Worm (Caenorhabditis elegans): Measurements from ENCODE around the gene F54C9.7.

F54C9.7 gene

ce11 chrII:8583035-8583434 lies 9.9 kb downstream of the F54C9.7 start:
- TF ChIP-seq hlh-1 (tag; optimal IDR thresholded peaks at IDR 0.05) (no peak), ceh-39 (tag; optimal IDR thresholded peaks at IDR 0.05) (no peak), nhr-2 (tag; optimal IDR thresholded peaks at IDR 0.05) (no peak), unc-120 (tag; optimal IDR thresholded peaks at IDR 0.05; ENCODE audit: poor library complexity, severe bottlenecking) (no peak), zip-8 (tag; optimal IDR thresholded peaks at IDR 0.05) (no peak), ztf-11 (tag; optimal IDR thresholded peaks at IDR 0.05) (no peak), drap-1 (GFP tag; optimal IDR thresholded peaks at IDR 0.05) (no peak), mab-5 (tag; optimal IDR thresholded peaks at IDR 0.05) (no peak), ceh-83 (GFP tag; optimal IDR thresholded peaks at IDR 0.05) (no peak), tbx-8 (GFP tag; optimal IDR thresholded peaks at IDR 0.05) (no peak)

DNA sequence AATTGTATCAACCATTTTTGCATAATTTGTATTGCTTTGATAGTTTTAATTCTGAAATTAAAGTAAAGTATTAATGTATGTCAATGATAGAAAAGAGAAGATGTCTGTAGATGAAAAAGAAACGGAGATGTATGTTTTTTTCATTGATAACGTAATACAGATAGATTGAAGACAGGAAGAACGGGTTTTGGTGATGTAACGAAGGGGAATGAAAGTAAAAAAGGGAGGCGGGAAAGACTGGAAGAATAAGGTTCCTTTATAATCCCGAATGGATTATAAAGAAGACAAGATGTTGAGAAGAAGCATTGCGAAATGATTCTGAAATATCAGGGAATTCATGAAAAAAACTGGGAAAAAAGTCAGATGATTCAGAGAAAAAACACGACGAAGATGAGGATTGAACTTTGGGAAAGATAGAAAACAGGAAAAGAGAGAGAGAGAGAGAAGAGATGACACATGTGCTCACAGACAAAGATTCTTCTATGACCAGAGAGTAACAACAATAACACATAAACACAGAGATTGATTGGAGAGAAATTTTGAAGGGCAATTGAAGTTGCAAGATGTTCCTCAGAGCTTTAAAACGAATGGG lies 12.0 kb downstream of the F54C9.7 start, which contains the start of gene F54C9.11:
Gene F54C9.11 (minus strand): TSS at position 51 of the 592 bp plus-strand sequence.
- no peak for TF ChIP-seq unc-120 (tag; optimal IDR thresholded peaks at IDR 0.05; ENCODE audit: poor library complexity, severe bottlenecking)
- no peak for TF ChIP-seq bed-3 (GFP tag; optimal IDR thresholded peaks at IDR 0.05)

DNA sequence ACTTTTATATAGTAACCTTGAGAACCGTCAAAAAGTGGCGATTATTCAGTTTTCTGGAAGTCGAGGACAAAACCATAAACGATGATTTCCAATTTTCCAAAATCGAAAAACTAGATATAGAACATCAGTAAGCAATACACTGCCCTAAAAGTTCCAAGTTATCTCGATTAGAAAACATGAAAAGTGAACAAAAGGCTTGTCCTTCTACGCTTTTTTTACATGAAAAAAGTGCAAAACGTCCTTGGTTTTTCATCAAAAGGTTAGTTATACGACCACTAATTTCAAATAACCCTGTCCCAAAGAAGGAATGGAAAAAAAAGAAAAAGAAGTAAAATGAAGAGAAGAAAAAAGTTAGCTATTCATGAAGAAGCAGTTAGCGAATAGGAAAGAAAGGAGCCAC lies 12.8 kb downstream of the F54C9.7 start:
- TF ChIP-seq nhr-28 (tag; optimal IDR thresholded peaks at IDR 0.05) (no peak), drap-1 (GFP tag; optimal IDR thresholded peaks at IDR 0.05) (no peak), nhr-12 (tag; optimal IDR thresholded peaks at IDR 0.05) (no peak), zip-8 (tag; optimal IDR thresholded peaks at IDR 0.05) (no peak), snpc-4 (tag; optimal IDR thresholded peaks at IDR 0.05) (no peak)

- no peak for TF ChIP-seq pha-4 (tag; optimal IDR thresholded peaks at IDR 0.05)
- peak; percentile 43 for TF ChIP-seq elt-1 (tag; optimal IDR thresholded peaks at IDR 0.05; ENCODE audit: borderline replicate concordance, insufficient read depth)
- TF ChIP-seq tbx-8 (GFP tag; optimal IDR thresholded peaks at IDR 0.05): no peak
- TF ChIP-seq mep-1 (tag; optimal IDR thresholded peaks at IDR 0.05): no peak
- no peak for TF ChIP-seq lin-32 (GFP tag; optimal IDR thresholded peaks at IDR 0.05)
- no peak for TF ChIP-seq cnd-1 (tag; optimal IDR thresholded peaks at IDR 0.05)
- no peak for TF ChIP-seq ztf-11 (tag; optimal IDR thresholded peaks at IDR 0.05)
- TF ChIP-seq blmp-1 (tag; optimal IDR thresholded peaks at IDR 0.05): no peak
- no peak for TF ChIP-seq lsy-2 (tag; optimal IDR thresholded peaks at IDR 0.05)
- TF ChIP-seq ces-1 (GFP tag; optimal IDR thresholded peaks at IDR 0.05): peak; percentile 99
- no peak for TF ChIP-seq bed-3 (GFP tag; optimal IDR thresholded peaks at IDR 0.05)
- no peak for TF ChIP-seq ceh-39 (tag; optimal IDR thresholded peaks at IDR 0.05)
- TF ChIP-seq unc-120 (tag; optimal IDR thresholded peaks at IDR 0.05; ENCODE audit: poor library complexity, severe bottlenecking): no peak
- no peak for TF ChIP-seq snpc-4 (tag; optimal IDR thresholded peaks at IDR 0.05)
- no peak for TF ChIP-seq mls-2 (tag; optimal IDR thresholded peaks at IDR 0.05)
- no peak for TF ChIP-seq unc-62 (GFP tag; optimal IDR thresholded peaks at IDR 0.05)
Observed at ce11 chrII:8587660-8588230, 14.6 kb downstream of the F54C9.7 start.

- peak; percentile 93 for TF ChIP-seq ces-1 (GFP tag; optimal IDR thresholded peaks at IDR 0.05)
- no peak for TF ChIP-seq pha-4 (tag; optimal IDR thresholded peaks at IDR 0.05)
Observed at ce11 chrII:8588442-8588841, 15.3 kb downstream of the F54C9.7 start.

DNA sequence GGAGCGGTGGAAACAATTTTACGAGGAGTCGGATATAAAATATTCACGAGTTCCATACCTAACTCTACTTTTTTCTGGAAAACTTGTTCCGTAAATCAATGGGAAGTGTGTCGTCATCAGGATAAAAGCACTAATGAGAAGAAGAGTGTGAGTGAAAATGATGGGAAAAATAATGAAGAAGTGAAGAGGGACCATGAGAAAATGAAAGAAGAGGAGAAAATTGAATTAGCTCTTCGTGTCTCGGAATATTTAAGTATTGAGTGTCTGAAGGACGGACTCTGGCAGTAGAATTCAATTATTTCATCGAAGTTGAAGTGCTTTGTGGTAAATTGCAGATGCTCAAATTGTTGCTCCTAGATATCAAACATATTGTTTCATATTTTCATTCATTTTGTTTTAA lies 16.1 kb downstream of the F54C9.7 start:
- no peak for TF ChIP-seq mep-1 (tag; optimal IDR thresholded peaks at IDR 0.05)
- TF ChIP-seq ces-1 (GFP tag; optimal IDR thresholded peaks at IDR 0.05): peak; percentile 100

DNA sequence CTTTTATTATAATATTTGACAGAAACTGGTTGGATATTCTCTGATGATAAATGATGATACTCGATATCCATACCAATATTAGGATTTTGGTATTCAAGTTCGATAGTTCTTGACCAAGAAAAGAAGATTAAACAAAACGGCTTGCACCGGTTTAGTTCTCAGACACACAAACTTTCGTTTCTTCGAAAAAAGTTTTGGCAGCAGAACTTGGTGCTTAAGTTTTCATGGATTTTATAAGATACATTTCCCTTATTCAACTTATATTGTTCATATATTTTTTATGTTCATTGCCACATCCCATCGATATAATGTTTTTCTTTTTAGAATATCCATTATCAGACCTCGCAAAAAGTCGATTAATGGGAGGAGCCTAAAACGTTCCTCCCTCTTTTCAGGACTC lies 17.5 kb downstream of the F54C9.7 start, which contains the start of gene aptf-4:
Gene aptf-4 (plus strand): TSS at position 301 of the 400 bp plus-strand sequence.
- TF ChIP-seq nhr-28 (tag; optimal IDR thresholded peaks at IDR 0.05) (no peak), flh-1 (GFP tag; optimal IDR thresholded peaks at IDR 0.05) (no peak), hlh-1 (tag; optimal IDR thresholded peaks at IDR 0.05) (no peak), pha-4 (tag; optimal IDR thresholded peaks at IDR 0.05) (no peak), lsy-2 (tag; optimal IDR thresholded peaks at IDR 0.05) (no peak), ceh-83 (GFP tag; optimal IDR thresholded peaks at IDR 0.05) (no peak)
